Worm (Caenorhabditis elegans) whole organism, L3 larva: ENCODE results near the gene clec-55.

ENCODE experiments used
- R02D3.7 ChIP-seq: fragments of 150-350 bp; optimal IDR thresholded peaks from 2 replicates; lab custom pipeline; 2014; ENCODE audit warnings: missing biosample characterization, missing genetic modification characterization
- aly-2 ChIP-seq: fragments of 150-350 bp; optimal IDR thresholded peaks from 2 replicates; lab custom pipeline; 2014; ENCODE audit warnings: missing biosample characterization, missing genetic modification characterization
- ama-1 ChIP-seq: fragments of 150-350 bp; optimal IDR thresholded peaks from 2 replicates; lab custom pipeline; 2018
- fkh-10 ChIP-seq: sonication (generic microtip); optimal IDR thresholded peaks from 2 replicates; lab custom pipeline; 2017; ENCODE audit warnings: missing biosample characterization, missing genetic modification reagents, missing genetic modification characterization
- jun-1 ChIP-seq: fragments of 150-350 bp; optimal IDR thresholded peaks from 2 replicates; lab custom pipeline; 2014; ENCODE audit warnings: missing biosample characterization, missing genetic modification reagents, missing genetic modification characterization
- lin-39 ChIP-seq: fragments of 150-350 bp; optimal IDR thresholded peaks from 2 replicates; lab custom pipeline; 2018; ENCODE audit warnings: missing biosample characterization, missing genetic modification reagents, missing genetic modification characterization
- mdl-1 ChIP-seq: fragments of 150-350 bp; optimal IDR thresholded peaks from 2 replicates; lab custom pipeline; 2014; ENCODE audit warnings: missing biosample characterization, missing genetic modification characterization
- nhr-12 ChIP-seq: fragments of 150-350 bp; optimal IDR thresholded peaks from 2 replicates; lab custom pipeline; 2014; ENCODE audit warnings: missing biosample characterization, missing genetic modification characterization
- nhr-25 ChIP-seq: sonication (generic microtip); optimal IDR thresholded peaks from 2 replicates; lab custom pipeline; 2017; ENCODE audit warnings: missing biosample characterization, missing genetic modification characterization
- pha-4 ChIP-seq: fragments of 150-350 bp; optimal IDR thresholded peaks from 2 replicates; lab custom pipeline; 2014; ENCODE audit warnings: missing biosample characterization, missing genetic modification reagents, missing genetic modification characterization
- skn-1 ChIP-seq: fragments of 150-350 bp; optimal IDR thresholded peaks from 2 replicates; lab custom pipeline; 2014; ENCODE audit warnings: missing biosample characterization, missing genetic modification characterization
- snpc-4 ChIP-seq: fragments of 150-350 bp; optimal IDR thresholded peaks from 2 replicates; lab custom pipeline; 2014; ENCODE audit warnings: missing biosample characterization, missing genetic modification characterization
- tbx-2 ChIP-seq: sonication (generic microtip); optimal IDR thresholded peaks from 2 replicates; lab custom pipeline; 2016; ENCODE audit warnings: mild to moderate bottlenecking, missing genetic modification characterization, missing compliant biosample characterization
- unc-62 ChIP-seq: fragments of 150-350 bp; sonication (generic microtip); optimal IDR thresholded peaks from 4 replicates; lab custom pipeline; 2014; ENCODE audit warnings: missing biosample characterization, missing genetic modification reagents, missing genetic modification characterization

ce11 chrV:14457070-14457469, 22.0 kb upstream of the clec-55 start, which contains the start of gene coh-3:
- TF ChIP-seq aly-2 (tag; lab: Kevin White, UChicago) = no peak
- no peak for TF ChIP-seq lin-39 (tag; lab: Kevin White, UChicago)
- TF ChIP-seq jun-1 (tag; lab: Kevin White, UChicago) = no peak
- no peak for TF ChIP-seq mdl-1
- TF ChIP-seq nhr-12 = no peak
- no peak for TF ChIP-seq fkh-10 (GFP tag; lab: Kevin White, UChicago)
- TF ChIP-seq unc-62 = no peak
- no peak for TF ChIP-seq tbx-2 (tag; lab: Kevin White, UChicago)
- no peak for TF ChIP-seq nhr-25 (tag; lab: Kevin White, UChicago)
- TF ChIP-seq snpc-4 = no peak
- TF ChIP-seq pha-4 = no peak
- no peak for TF ChIP-seq ama-1 (lab: Kevin White, UChicago)
- no peak for TF ChIP-seq skn-1
- TF ChIP-seq R02D3.7 = no peak
